Worm (Caenorhabditis elegans) whole organism, L1 larva: ENCODE results near the gene xol-1.

Experiments
- C16A3.4 ChIP-seq: fragments of 150-350 bp; optimal IDR thresholded peaks from 2 replicates; lab custom pipeline; 2014; ENCODE audit warnings: missing biosample characterization, missing genetic modification characterization
- C34B4.2 ChIP-seq: sonication (generic microtip); optimal IDR thresholded peaks from 2 replicates; lab custom pipeline; 2017; ENCODE audit warnings: mild to moderate bottlenecking, missing genetic modification characterization, missing compliant biosample characterization
- F16B12.6 ChIP-seq: fragments of 150-350 bp; optimal IDR thresholded peaks from 2 replicates; lab custom pipeline; 2014; ENCODE audit warnings: missing biosample characterization, missing genetic modification characterization
- aha-1 ChIP-seq: fragments of 150-350 bp; optimal IDR thresholded peaks from 2 replicates; lab custom pipeline; 2014; ENCODE audit warnings: missing biosample characterization, missing genetic modification characterization
- aly-2 ChIP-seq: fragments of 150-350 bp; optimal IDR thresholded peaks from 2 replicates; lab custom pipeline; 2014; ENCODE audit warnings: missing biosample characterization, missing genetic modification characterization
- ama-1 ChIP-seq: fragments of 150-350 bp; optimal IDR thresholded peaks from 2 replicates; lab custom pipeline; 2014
- blmp-1 ChIP-seq: fragments of 150-350 bp; optimal IDR thresholded peaks from 2 replicates; lab custom pipeline; 2014; ENCODE audit warnings: missing biosample characterization, missing genetic modification characterization
- ceh-88 ChIP-seq: fragments of 200-800 bp; sonication (Bioruptor generic); IDR thresholded peaks from 2 replicates; pipeline ENCODE4 v1.3.6; 2022; ENCODE audit warnings: missing genetic modification characterization, missing compliant biosample characterization
- dpl-1 ChIP-seq, 3 experiments: fragments of 150-350 bp in 2 of 3; sonication (generic microtip) in 1 of 3; optimal IDR thresholded peaks; 2 replicates each; lab custom pipeline; 2014 to 2017; ENCODE audit warnings: missing biosample characterization in 3 of 3, missing genetic modification characterization in 3 of 3, missing genetic modification reagents in 3 of 3
- efl-1 ChIP-seq, 4 experiments: fragments of 150-350 bp; optimal IDR thresholded peaks in 3 of 4; peaks in 1 of 4; 1 replicate in 1 of 4; 2 replicates in 3 of 4; lab custom pipeline; 2014; ENCODE audit warnings: missing biosample characterization in 2 of 4, missing genetic modification characterization in 2 of 4, missing genetic modification reagents in 2 of 4
- efl-3 ChIP-seq: fragments of 200-800 bp; sonication (Bioruptor generic); optimal IDR thresholded peaks from 2 replicates; lab custom pipeline; 2018; ENCODE audit warnings: mild to moderate bottlenecking, missing genetic modification characterization, missing compliant biosample characterization
- egl-13 ChIP-seq: sonication (generic microtip); optimal IDR thresholded peaks from 2 replicates; lab custom pipeline; 2016; ENCODE audit warnings: missing genotype, missing genetic modification reagents, missing genetic modification characterization, missing compliant biosample characterization
- elt-2 ChIP-seq: sonication (generic microtip); optimal IDR thresholded peaks from 2 replicates; lab custom pipeline; 2016; ENCODE audit warnings: missing genetic modification characterization, mild to moderate bottlenecking, inconsistent platforms, missing compliant biosample characterization, missing genetic modification reagents
- elt-3 ChIP-seq, 6 experiments: fragments of 150-350 bp in 1 of 6; sonication (generic microtip); optimal IDR thresholded peaks; 2 replicates each; lab custom pipeline; 2017 to 2018; ENCODE audit warnings: missing biosample characterization in 6 of 6, missing genetic modification characterization in 6 of 6, inconsistent platforms in 1 of 6
- ets-5 ChIP-seq: fragments of 200-800 bp; sonication (Bioruptor generic); IDR thresholded peaks from 2 replicates; pipeline ENCODE4 v1.3.6; 2022; ENCODE audit warnings: missing genetic modification characterization, missing compliant biosample characterization
- fos-1 ChIP-seq: fragments of 150-350 bp; optimal IDR thresholded peaks from 2 replicates; lab custom pipeline; 2014; ENCODE audit warnings: missing biosample characterization, missing genetic modification characterization
- hlh-17 ChIP-seq: fragments of 200-800 bp; sonication (Bioruptor generic); optimal IDR thresholded peaks from 2 replicates; lab custom pipeline; 2018; ENCODE audit warnings: missing genetic modification characterization, mild to moderate bottlenecking, missing compliant biosample characterization, moderate library complexity, borderline replicate concordance
- hlh-4 ChIP-seq: sonication (generic microtip); optimal IDR thresholded peaks from 2 replicates; lab custom pipeline; 2016; ENCODE audit warnings: mild to moderate bottlenecking, missing genetic modification characterization, missing compliant biosample characterization
- hpl-2 ChIP-seq: fragments of 150-350 bp; optimal IDR thresholded peaks from 2 replicates; lab custom pipeline; 2014; ENCODE audit warnings: missing biosample characterization, missing genetic modification reagents, missing genetic modification characterization
- irx-1 ChIP-seq: sonication (generic microtip); optimal IDR thresholded peaks from 2 replicates; lab custom pipeline; 2016; ENCODE audit warnings: missing genetic modification characterization, missing compliant biosample characterization
- lin-15B ChIP-seq: fragments of 150-350 bp; sonication (generic microtip); optimal IDR thresholded peaks from 3 replicates; lab custom pipeline; 2014; ENCODE audit warnings: missing biosample characterization, missing genetic modification characterization
- lin-39 ChIP-seq: fragments of 150-350 bp; optimal IDR thresholded peaks from 2 replicates; lab custom pipeline; 2014; ENCODE audit warnings: missing biosample characterization, missing genetic modification reagents, missing genetic modification characterization
- mab-9 ChIP-seq: fragments of 200-800 bp; sonication (Bioruptor generic); IDR thresholded peaks from 2 replicates; pipeline ENCODE4 v1.3.6; 2022; ENCODE audit warnings: missing genetic modification reagents, missing genetic modification characterization, missing compliant biosample characterization
- mdl-1 ChIP-seq, 2 experiments: fragments of 150-350 bp; optimal IDR thresholded peaks; 2 replicates each; lab custom pipeline; 2014 to 2017; ENCODE audit warnings: missing biosample characterization in 2 of 2, missing genetic modification characterization in 2 of 2, inconsistent platforms in 1 of 2
- nhr-11 ChIP-seq: fragments of 150-350 bp; optimal IDR thresholded peaks from 2 replicates; lab custom pipeline; 2014; ENCODE audit warnings: missing biosample characterization, missing genetic modification characterization
- nhr-19 ChIP-seq: fragments of 200-800 bp; sonication (Bioruptor generic); conservative IDR thresholded peaks from 2 replicates; pipeline ENCODE4 v1.3.6; 2022; ENCODE audit warnings: missing genetic modification characterization, missing compliant biosample characterization
- nhr-28 ChIP-seq: fragments of 150-350 bp; optimal IDR thresholded peaks from 2 replicates; lab custom pipeline; 2014; ENCODE audit warnings: missing biosample characterization, missing genetic modification characterization
- nhr-76 ChIP-seq: sonication (generic microtip); optimal IDR thresholded peaks from 2 replicates; lab custom pipeline; 2017; ENCODE audit warnings: missing biosample characterization, missing genetic modification characterization
- nhr-85 ChIP-seq: sonication (generic microtip); peaks from one replicate; lab custom pipeline; 2016; ENCODE audit warnings: missing genetic modification characterization, inconsistent platforms, missing compliant biosample characterization
- nhr-90 ChIP-seq: sonication (generic microtip); optimal IDR thresholded peaks from 2 replicates; lab custom pipeline; 2016; ENCODE audit warnings: mild to moderate bottlenecking, missing genetic modification characterization, missing compliant biosample characterization; ENCODE audit not compliant: poor library complexity
- pag-3 ChIP-seq: sonication (generic microtip); optimal IDR thresholded peaks from 2 replicates; lab custom pipeline; 2017; ENCODE audit warnings: missing genetic modification characterization, mild to moderate bottlenecking, missing compliant biosample characterization, antibody characterized with exemption, borderline replicate concordance; ENCODE audit not compliant: insufficient read depth
- pax-3 ChIP-seq: fragments of 200-800 bp; sonication (Bioruptor generic); optimal IDR thresholded peaks from 2 replicates; lab custom pipeline; 2018; ENCODE audit warnings: mild to moderate bottlenecking, missing genetic modification characterization, moderate library complexity, missing compliant biosample characterization
- pqm-1 ChIP-seq: sonication (generic microtip); optimal IDR thresholded peaks from 3 replicates; lab custom pipeline; 2017; ENCODE audit warnings: missing biosample characterization, missing genetic modification characterization
- sox-4 ChIP-seq: sonication (generic microtip); optimal IDR thresholded peaks from 2 replicates; lab custom pipeline; 2016; ENCODE audit warnings: missing genetic modification characterization, missing compliant biosample characterization
- sup-37 ChIP-seq: fragments of 200-800 bp; sonication (Bioruptor generic); optimal IDR thresholded peaks from 2 replicates; lab custom pipeline; 2018; ENCODE audit warnings: mild to moderate bottlenecking, missing genetic modification characterization, missing compliant biosample characterization
- swsn-7 ChIP-seq: sonication (generic microtip); optimal IDR thresholded peaks from 2 replicates; lab custom pipeline; 2016; ENCODE audit warnings: missing genetic modification characterization, missing compliant biosample characterization
- tlp-1 ChIP-seq: fragments of 150-350 bp; optimal IDR thresholded peaks from 2 replicates; lab custom pipeline; 2014; ENCODE audit warnings: missing biosample characterization, missing genetic modification characterization
- unc-130 ChIP-seq: fragments of 150-350 bp; optimal IDR thresholded peaks from 2 replicates; lab custom pipeline; 2017; ENCODE audit warnings: missing biosample characterization, missing genetic modification characterization, inconsistent platforms
- unc-86 ChIP-seq: sonication (generic microtip); optimal IDR thresholded peaks from 2 replicates; lab custom pipeline; 2016; ENCODE audit warnings: missing genetic modification characterization, missing compliant biosample characterization
- vab-15 ChIP-seq: sonication (generic microtip); optimal IDR thresholded peaks from 2 replicates; lab custom pipeline; 2017; ENCODE audit warnings: missing genotype, mild to moderate bottlenecking, missing genetic modification characterization, missing compliant biosample characterization
- xbp-1 ChIP-seq: sonication (generic microtip); optimal IDR thresholded peaks from 2 replicates; lab custom pipeline; 2016; ENCODE audit warnings: missing genetic modification characterization, missing compliant biosample characterization
- zag-1 ChIP-seq: fragments of 150-350 bp; optimal IDR thresholded peaks from 2 replicates; lab custom pipeline; 2014; ENCODE audit warnings: missing biosample characterization, missing genetic modification characterization
- ztf-4 ChIP-seq: fragments of 150-350 bp; optimal IDR thresholded peaks from 2 replicates; lab custom pipeline; 2014; ENCODE audit warnings: missing biosample characterization, missing genetic modification characterization

Gene xol-1

ce11 chrX:8069293-8069692 is 28.2 kb downstream of the xol-1 start, which contains the start of gene C18A11.1 (continued):
- TF ChIP-seq dpl-1 (GFP tag; optimal IDR thresholded peaks at IDR 0.05; lab: Kevin White, UChicago) (peak in 2 of 3 experiments; percentile 6 to 33), ets-5 (GFP tag; lab: Robert Waterston, UW) (no peak), C34B4.2 (tag; lab: Kevin White, UChicago) (no peak), egl-13 (tag; lab: Kevin White, UChicago) (no peak), lin-39 (no peak), pag-3 (tag; lab: Kevin White, UChicago) (no peak), hlh-17 (GFP tag; lab: Kevin White, UChicago) (no peak), nhr-19 (GFP tag; lab: Robert Waterston, UW) (no peak), ceh-88 (GFP tag; lab: Robert Waterston, UW) (no peak), blmp-1 (tag; lab: Kevin White, UChicago) (no peak), sup-37 (GFP tag; lab: Kevin White, UChicago) (no peak), xbp-1 (tag; lab: Kevin White, UChicago) (no peak), mab-9 (no peak), tlp-1 (tag; lab: Kevin White, UChicago) (no peak), irx-1 (tag; lab: Kevin White, UChicago) (no peak)
- TF ChIP-seq, all 84 proteins: peak for 12

- TF ChIP-seq unc-86 (tag; lab: Kevin White, UChicago) = no peak
- no peak for TF ChIP-seq elt-3 (tag; optimal IDR thresholded peaks at IDR 0.05; lab: Kevin White, UChicago)
- no peak for TF ChIP-seq efl-1 (optimal IDR thresholded peaks at IDR 0.05; lab: Kevin White, UChicago)
- TF ChIP-seq efl-1 (GFP tag; optimal IDR thresholded peaks at IDR 0.05 in 1 of 2; lab: Kevin White, UChicago) = no peak
- TF ChIP-seq hpl-2 (GFP tag; lab: Kevin White, UChicago) = no peak
- TF ChIP-seq elt-2 (tag; lab: Kevin White, UChicago) = peak; percentile 6
Measured at ce11 chrX:8074527-8074926, 33.4 kb downstream of the xol-1 start.

DNA sequence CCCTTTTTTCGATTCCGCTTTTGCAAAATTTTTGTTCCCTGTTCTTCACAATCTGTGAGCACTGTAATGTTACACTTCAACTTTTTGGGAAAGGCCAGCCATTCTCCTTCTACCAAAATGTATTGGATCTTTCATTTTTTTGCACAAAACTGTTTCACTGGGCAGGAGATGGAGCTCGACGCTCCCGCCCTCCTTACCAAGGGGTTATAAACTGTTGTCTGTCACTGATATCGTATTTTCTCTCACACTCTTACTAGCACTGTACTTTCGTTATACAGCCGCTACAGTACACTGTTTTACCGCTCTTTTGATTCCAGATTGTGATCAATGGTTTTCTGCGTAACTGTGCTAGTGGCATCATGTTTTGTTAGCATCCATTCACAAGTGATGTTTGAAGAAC is 36.6 kb downstream of the xol-1 start, which contains the start of gene C46F2.1:
Gene C46F2.1, plus strand, starts transcription at position 301 of the 400 bp plus-strand sequence.
- TF ChIP-seq F16B12.6 (tag; lab: Kevin White, UChicago) (no peak), dpl-1 (GFP tag; optimal IDR thresholded peaks at IDR 0.05; lab: Kevin White, UChicago) (no peak), ama-1 (no peak), efl-1 (optimal IDR thresholded peaks at IDR 0.05; lab: Kevin White, UChicago) (no peak), efl-1 (GFP tag; optimal IDR thresholded peaks at IDR 0.05 in 1 of 2; lab: Kevin White, UChicago) (peak in 1 of 2 experiments; percentile 49), nhr-85 (tag; lab: Kevin White, UChicago) (peak; percentile 36), nhr-11 (tag; lab: Kevin White, UChicago) (no peak)

DNA sequence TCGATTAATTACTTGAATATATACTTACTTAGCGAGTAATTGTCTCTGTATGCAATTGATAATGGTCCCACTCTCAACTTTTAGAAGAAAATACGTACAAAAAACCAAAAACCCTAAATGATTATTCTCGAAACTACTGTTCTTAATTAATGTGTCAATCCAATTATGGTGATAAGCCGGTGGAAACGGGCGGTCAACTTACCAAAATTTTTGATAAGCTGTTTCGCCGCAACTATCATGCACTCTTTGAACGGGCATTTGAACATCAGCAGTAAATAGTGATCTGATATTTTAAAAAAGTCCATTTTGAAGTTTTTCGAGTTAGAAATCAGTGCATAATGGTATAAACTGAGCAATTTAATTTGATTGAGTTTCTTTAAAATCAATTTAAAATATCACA is 37.3 kb downstream of the xol-1 start:
- no peak for TF ChIP-seq C16A3.4 (tag; lab: Kevin White, UChicago)
- TF ChIP-seq mdl-1 (tag; optimal IDR thresholded peaks at IDR 0.05; lab: Kevin White, UChicago) = no peak
- no peak for TF ChIP-seq pax-3
- no peak for TF ChIP-seq unc-130 (tag; lab: Kevin White, UChicago)

- TF ChIP-seq zag-1 (tag; lab: Kevin White, UChicago) = no peak
- TF ChIP-seq sox-4 (tag; lab: Kevin White, UChicago) = no peak
- TF ChIP-seq pqm-1 = no peak
- TF ChIP-seq sup-37 (GFP tag; lab: Kevin White, UChicago) = no peak
- no peak for TF ChIP-seq lin-15B (tag; lab: Kevin White, UChicago)
- TF ChIP-seq pag-3 (tag; lab: Kevin White, UChicago) = no peak
- TF ChIP-seq aha-1 (tag; lab: Kevin White, UChicago) = no peak
- TF ChIP-seq ceh-88 (GFP tag; lab: Robert Waterston, UW) = no peak
- no peak for TF ChIP-seq nhr-28 (tag; lab: Kevin White, UChicago)
- TF ChIP-seq vab-15 (tag; lab: Kevin White, UChicago) = no peak
- TF ChIP-seq nhr-90 = no peak
- TF ChIP-seq ztf-4 (tag; lab: Kevin White, UChicago) = no peak
- no peak for TF ChIP-seq efl-3 (GFP tag; lab: Kevin White, UChicago)
- no peak for TF ChIP-seq swsn-7 (tag; lab: Kevin White, UChicago)
- TF ChIP-seq nhr-76 = no peak
- no peak for TF ChIP-seq aly-2 (tag; lab: Kevin White, UChicago)
- no peak for TF ChIP-seq fos-1 (tag; lab: Kevin White, UChicago)
- TF ChIP-seq hlh-4 = no peak
Measured at ce11 chrX:8078899-8079298, 37.8 kb downstream of the xol-1 start.
